Fruit fly (Drosophila melanogaster) whole organism, embryonic: ENCODE results near the gene CG10019.

Source experiments
- CG10321 ChIP-seq: fragments of 200-800 bp; sonication (Bioruptor generic); IDR thresholded peaks from 2 replicates; pipeline ENCODE4 v1.3.6; 2022; ENCODE audit warnings: missing biosample characterization, missing genetic modification characterization
- CG10431 ChIP-seq: fragments of 200-800 bp; sonication (Bioruptor generic); optimal IDR thresholded peaks from 3 replicates; lab custom pipeline; 2018; ENCODE audit warnings: missing biosample characterization, mild to moderate bottlenecking, missing genetic modification characterization
- CG10543 ChIP-seq: fragments of 200-800 bp; sonication (Bioruptor generic); optimal IDR thresholded peaks from 3 replicates; lab custom pipeline; 2017; ENCODE audit warnings: missing biosample characterization, mild to moderate bottlenecking, missing genetic modification characterization, moderate library complexity
- CG11093 ChIP-seq: fragments of 200-800 bp; sonication (Bioruptor generic); IDR thresholded peaks from 3 replicates; pipeline ENCODE4 v1.3.6; 2022; ENCODE audit warnings: missing biosample characterization, missing genetic modification characterization
- CG12071 ChIP-seq: fragments of 200-800 bp; sonication (Bioruptor generic); optimal IDR thresholded peaks from 3 replicates; lab custom pipeline; 2018; ENCODE audit warnings: missing biosample characterization, mild to moderate bottlenecking, missing genetic modification characterization
- CG1233 ChIP-seq: fragments of 200-800 bp; sonication (Bioruptor generic); optimal IDR thresholded peaks from 4 replicates; lab custom pipeline; 2018; ENCODE audit warnings: missing biosample characterization, mild to moderate bottlenecking, missing genetic modification characterization
- CG12391 ChIP-seq: fragments of 200-800 bp; sonication (Bioruptor generic); optimal IDR thresholded peaks from 3 replicates; lab custom pipeline; 2018; ENCODE audit warnings: missing biosample characterization, mild to moderate bottlenecking, missing genetic modification characterization, moderate library complexity
- CG12744 ChIP-seq: fragments of 200-800 bp; sonication (Bioruptor generic); optimal IDR thresholded peaks from 2 replicates; lab custom pipeline; 2016; ENCODE audit warnings: missing biosample characterization, missing genetic modification characterization
- CG12769 ChIP-seq: fragments of 200-800 bp; sonication (Bioruptor generic); optimal IDR thresholded peaks from 2 replicates; lab custom pipeline; 2019; ENCODE audit warnings: missing biosample characterization, mild to moderate bottlenecking, missing genetic modification characterization, moderate library complexity
- CG1529 ChIP-seq: fragments of 200-800 bp; sonication (Bioruptor generic); optimal IDR thresholded peaks from 3 replicates; lab custom pipeline; 2018; ENCODE audit warnings: missing biosample characterization, missing genetic modification characterization
- CG15514 ChIP-seq: fragments of 200-800 bp; sonication (Bioruptor generic); optimal IDR thresholded peaks from 3 replicates; lab custom pipeline; 2017; ENCODE audit warnings: missing biosample characterization, missing genetic modification characterization, mild to moderate bottlenecking, moderate library complexity, missing genetic modification reagents
- CG16813 ChIP-seq: fragments of 200-800 bp; sonication (Bioruptor generic); IDR thresholded peaks from 3 replicates; pipeline ENCODE4 v1.3.6; 2022; ENCODE audit warnings: missing biosample characterization, missing genetic modification characterization; ENCODE audit not compliant: partially characterized antibody
- CG17361 ChIP-seq: fragments of 200-800 bp; sonication (Bioruptor generic); IDR thresholded peaks from 3 replicates; pipeline ENCODE4 v1.3.6; 2022; ENCODE audit warnings: missing biosample characterization, missing genetic modification characterization
- CG2116 ChIP-seq: fragments of 200-800 bp; sonication (Bioruptor generic); optimal IDR thresholded peaks from 3 replicates; lab custom pipeline; 2018; ENCODE audit warnings: missing biosample characterization, mild to moderate bottlenecking, missing genetic modification characterization
- CG4282 ChIP-seq: fragments of 200-800 bp; sonication (Bioruptor generic); optimal IDR thresholded peaks from 2 replicates; lab custom pipeline; 2016; ENCODE audit warnings: missing biosample characterization, missing genetic modification characterization
- CG4328 ChIP-seq: fragments of 200-800 bp; sonication (Bioruptor generic); optimal IDR thresholded peaks from 3 replicates; lab custom pipeline; 2017; ENCODE audit warnings: missing biosample characterization, missing genetic modification reagents, missing genetic modification characterization
- CG5180 ChIP-seq: fragments of 200-800 bp; sonication (Bioruptor generic); optimal IDR thresholded peaks from 3 replicates; lab custom pipeline; 2017; ENCODE audit warnings: missing biosample characterization, missing genetic modification characterization, mild to moderate bottlenecking, moderate library complexity, missing genetic modification reagents
- CG6791 ChIP-seq: fragments of 200-800 bp; sonication (Bioruptor generic); IDR thresholded peaks from 3 replicates; pipeline ENCODE4 v1.3.6; 2022; ENCODE audit warnings: missing biosample characterization, missing genetic modification characterization; ENCODE audit not compliant: partially characterized antibody
- CG6813 ChIP-seq: fragments of 200-800 bp; sonication (Bioruptor generic); optimal IDR thresholded peaks from 2 replicates; lab custom pipeline; 2017; ENCODE audit warnings: missing biosample characterization, missing genetic modification characterization, mild to moderate bottlenecking, moderate library complexity, missing genetic modification reagents
- CoRest ChIP-seq: fragments of 200-800 bp; sonication (Bioruptor generic); optimal IDR thresholded peaks from 3 replicates; lab custom pipeline; 2018; ENCODE audit warnings: missing biosample characterization, mild to moderate bottlenecking, missing genetic modification characterization, moderate library complexity
- CrebB ChIP-seq: fragments of 200-800 bp; sonication (Bioruptor generic); optimal IDR thresholded peaks from 3 replicates; lab custom pipeline; 2018; ENCODE audit warnings: missing biosample characterization, mild to moderate bottlenecking, missing genetic modification characterization
- Deaf1 ChIP-seq: fragments of 200-800 bp; optimal IDR thresholded peaks from 3 replicates; lab custom pipeline; 2019; ENCODE audit warnings: missing biosample characterization, mild to moderate bottlenecking, missing genetic modification characterization, moderate library complexity
- Dll ChIP-seq: fragments of 200-800 bp; sonication (Bioruptor generic); IDR thresholded peaks from 4 replicates; pipeline ENCODE4 v1.3.6; 2022; ENCODE audit warnings: missing biosample characterization, missing genetic modification characterization; ENCODE audit not compliant: partially characterized antibody
- Fer3 ChIP-seq: fragments of 200-800 bp; sonication (Bioruptor generic); optimal IDR thresholded peaks from 2 replicates; lab custom pipeline; 2018; ENCODE audit warnings: missing biosample characterization, mild to moderate bottlenecking, missing genetic modification characterization, moderate library complexity
- H2.0 ChIP-seq: fragments of 200-800 bp; sonication (Bioruptor generic); IDR thresholded peaks from 2 replicates; pipeline ENCODE4 v1.3.6; 2022; ENCODE audit warnings: missing biosample characterization, missing genetic modification characterization
- HLH3B ChIP-seq: fragments of 200-800 bp; sonication (Bioruptor generic); IDR thresholded peaks from 2 replicates; pipeline ENCODE4 v1.3.6; 2022; ENCODE audit warnings: missing biosample characterization, missing genetic modification characterization
- HLH54F ChIP-seq: fragments of 200-800 bp; sonication (Bioruptor generic); optimal IDR thresholded peaks from 3 replicates; lab custom pipeline; 2016; ENCODE audit warnings: missing biosample characterization, missing genetic modification characterization
- Hr51 ChIP-seq, 2 experiments: fragments of 200-800 bp; sonication (Bioruptor generic); optimal IDR thresholded peaks; 2 replicates in 1 of 2; 3 replicates in 1 of 2; lab custom pipeline; 2016 to 2018; ENCODE audit warnings: missing biosample characterization in 2 of 2, missing genetic modification characterization in 2 of 2, mild to moderate bottlenecking in 1 of 2, moderate library complexity in 1 of 2
- MBD-R2 ChIP-seq: fragments of 200-800 bp; sonication (Bioruptor generic); IDR thresholded peaks from 2 replicates; pipeline ENCODE4 v1.3.6; 2022; ENCODE audit warnings: missing biosample characterization, missing genetic modification characterization
- Nf-YB ChIP-seq: fragments of 200-800 bp; sonication (Bioruptor generic); optimal IDR thresholded peaks from 3 replicates; lab custom pipeline; 2019; ENCODE audit warnings: missing biosample characterization, mild to moderate bottlenecking, missing genetic modification characterization, moderate library complexity
- Poxn ChIP-seq: fragments of 200-800 bp; sonication (Bioruptor generic); IDR thresholded peaks from 2 replicates; pipeline ENCODE4 v1.3.6; 2022; ENCODE audit warnings: missing biosample characterization, missing genetic modification characterization
- Sry-δ ChIP-seq: fragments of 200-800 bp; sonication (Bioruptor generic); optimal IDR thresholded peaks from 2 replicates; lab custom pipeline; 2016; ENCODE audit warnings: missing biosample characterization, missing genetic modification characterization
- az2 ChIP-seq: fragments of 200-800 bp; sonication (Bioruptor generic); optimal IDR thresholded peaks from 3 replicates; lab custom pipeline; 2016; ENCODE audit warnings: missing biosample characterization, missing genetic modification characterization
- chif ChIP-seq, 2 experiments: fragments of 200-800 bp; sonication (Bioruptor generic); optimal IDR thresholded peaks; 3 replicates each; lab custom pipeline; 2016; ENCODE audit warnings: missing biosample characterization in 2 of 2, missing genetic modification characterization in 2 of 2
- dan ChIP-seq: fragments of 200-800 bp; sonication (Bioruptor generic); IDR thresholded peaks from 2 replicates; pipeline ENCODE4 v1.3.6; 2022; ENCODE audit warnings: missing biosample characterization, missing genetic modification characterization
- danr ChIP-seq: fragments of 200-800 bp; sonication (Bioruptor generic); IDR thresholded peaks from 2 replicates; pipeline ENCODE4 v1.3.6; 2022; ENCODE audit warnings: missing biosample characterization, missing genetic modification characterization
- gsb ChIP-seq: fragments of 200-800 bp; sonication (Bioruptor generic); IDR thresholded peaks from 2 replicates; pipeline ENCODE4 v1.3.6; 2022; ENCODE audit warnings: missing biosample characterization, missing genetic modification characterization
- lilli ChIP-seq: fragments of 200-800 bp; sonication (Bioruptor generic); optimal IDR thresholded peaks from 3 replicates; lab custom pipeline; 2016; ENCODE audit warnings: missing biosample characterization, missing genetic modification characterization
- mld ChIP-seq: fragments of 200-800 bp; sonication (Bioruptor generic); IDR thresholded peaks from 3 replicates; pipeline ENCODE4 v1.3.6; 2022; ENCODE audit warnings: missing biosample characterization, missing genetic modification characterization; ENCODE audit not compliant: partially characterized antibody
- pan ChIP-seq, 4 experiments: fragments of >200 bp in 3 of 4; fragments of 200-800 bp in 1 of 4; sonication (Bioruptor generic) in 1 of 4; optimal IDR thresholded peaks in 3 of 4; IDR thresholded peaks in 1 of 4; 2 replicates each; pipeline versions ENCODE4 v1.3.6 to Lab custom; 2017 to 2022; ENCODE audit warnings: missing biosample characterization in 2 of 4, missing genetic modification characterization in 2 of 4, mixed read lengths in 1 of 4
- rib ChIP-seq: fragments of 200-800 bp; sonication (Bioruptor generic); IDR thresholded peaks from 2 replicates; pipeline ENCODE4 v1.3.6; 2022; ENCODE audit warnings: missing biosample characterization, missing genetic modification characterization
- scrt ChIP-seq: fragments of 200-800 bp; sonication (Bioruptor generic); optimal IDR thresholded peaks from 2 replicates; lab custom pipeline; 2018; ENCODE audit warnings: missing biosample characterization, mild to moderate bottlenecking, missing genetic modification characterization, moderate library complexity
- slou ChIP-seq: fragments of 200-800 bp; sonication (Bioruptor generic); optimal IDR thresholded peaks from 3 replicates; lab custom pipeline; 2016; ENCODE audit warnings: missing biosample characterization, missing genetic modification characterization
- so ChIP-seq: fragments of 200-800 bp; sonication (Bioruptor generic); IDR thresholded peaks from 3 replicates; pipeline ENCODE4 v1.3.6; 2022; ENCODE audit warnings: missing biosample characterization, missing genetic modification characterization
- stc ChIP-seq: fragments of 200-800 bp; sonication (Bioruptor generic); IDR thresholded peaks from 2 replicates; pipeline ENCODE4 v1.3.6; 2022; ENCODE audit warnings: missing biosample characterization, missing genetic modification characterization
- tio ChIP-seq: fragments of 200-800 bp; sonication (Bioruptor generic); optimal IDR thresholded peaks from 2 replicates; lab custom pipeline; 2017; ENCODE audit warnings: missing biosample characterization, missing genetic modification characterization, inconsistent platforms
- wor ChIP-seq: fragments of 200-800 bp; sonication (Bioruptor generic); IDR thresholded peaks from 2 replicates; pipeline ENCODE4 v1.3.6; 2022; ENCODE audit warnings: missing biosample characterization, missing genetic modification characterization
- yki ChIP-seq: fragments of >200 bp; optimal IDR thresholded peaks from 3 replicates; lab custom pipeline; 2018
- zfh1 ChIP-seq: fragments of 200-800 bp; sonication (Bioruptor generic); IDR thresholded peaks from 3 replicates; pipeline ENCODE4 v1.3.6; 2022; ENCODE audit warnings: missing biosample characterization, missing genetic modification characterization

Gene CG10019

DNA sequence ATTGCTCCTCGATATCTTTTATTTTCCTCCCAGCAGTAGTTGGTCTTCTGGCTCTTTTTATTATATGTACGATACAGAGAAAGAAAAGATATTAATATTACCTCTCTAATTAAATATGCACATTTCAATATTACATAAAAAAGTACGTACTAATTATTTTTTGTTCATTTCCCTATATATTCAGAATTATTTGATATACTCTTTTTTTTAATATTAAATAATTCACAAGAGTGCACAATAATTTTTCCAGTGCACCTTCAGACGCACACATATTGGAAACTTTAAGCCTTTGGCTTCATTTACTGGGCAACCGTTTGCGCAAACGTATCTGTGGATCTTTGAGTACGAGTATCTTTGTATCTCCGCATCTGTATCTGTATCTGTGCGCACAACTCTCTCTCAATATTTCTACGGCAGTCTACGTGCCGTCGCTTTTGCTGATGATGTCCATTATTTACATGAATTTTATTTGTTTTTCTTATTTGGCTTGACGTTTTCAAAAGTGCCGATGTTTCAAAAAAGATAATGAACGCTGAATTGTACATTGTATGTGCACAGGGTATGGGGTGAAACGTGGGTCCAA lies 46.4 kb downstream of the CG10019 start (continued):
- peak; percentile 74 for TF ChIP-seq Deaf1 (tag; lab: Kevin White, UChicago)
- TF ChIP-seq gsb (GFP tag; lab: Robert Waterston, UW) = no peak
- no peak for TF ChIP-seq CG6791 (GFP tag; lab: Robert Waterston, UW)
- TF ChIP-seq CG10321 = no peak
- TF ChIP-seq CG16813 = no peak
- TF ChIP-seq Hr51 (GFP tag; optimal IDR thresholded peaks at IDR 0.05; lab: Kevin White, UChicago) = peak; percentile 20 to 93
- TF ChIP-seq MBD-R2 = peak; percentile 57; the same call in 1 of the 2 replicates
- peak; percentile 84 for TF ChIP-seq tio (GFP tag; lab: Kevin White, UChicago)
- peak; percentile 66; the same call in 1 of the 2 replicates for TF ChIP-seq dan (GFP tag; lab: Robert Waterston, UW)
- TF ChIP-seq stc (GFP tag; lab: Robert Waterston, UW) = peak; percentile 90
- TF ChIP-seq az2 (GFP tag; lab: Kevin White, UChicago) = peak; percentile 84
- peak; percentile 64 for TF ChIP-seq CrebB
- TF ChIP-seq yki (lab: Kevin White, UChicago) = no peak
- peak; percentile 69 for TF ChIP-seq CG4328 (GFP tag; lab: Kevin White, UChicago)
- TF ChIP-seq Dll = no peak
- TF ChIP-seq HLH3B (GFP tag; lab: Robert Waterston, UW) = peak; percentile 88
- TF ChIP-seq H2.0 = peak; percentile 59
- peak; percentile 84 for TF ChIP-seq CG6813
- peak; percentile 33 for TF ChIP-seq lilli (GFP tag; lab: Kevin White, UChicago)
- no peak for TF ChIP-seq pan (optimal IDR thresholded peaks at IDR 0.05; lab: Kevin White, UChicago)
- TF ChIP-seq pan (GFP tag; optimal IDR thresholded peaks at IDR 0.05 in 1 of 2, IDR thresholded peaks at IDR 0.05 in 1 of 2) = peak in 1 of 2 experiments; percentile 85
- peak; percentile 77 for TF ChIP-seq CG5180 (GFP tag; lab: Kevin White, UChicago)
- TF ChIP-seq Poxn (GFP tag; lab: Robert Waterston, UW) = no peak
- TF ChIP-seq chif (GFP tag; optimal IDR thresholded peaks at IDR 0.05; lab: Kevin White, UChicago) = peak in 1 of 2 experiments; percentile 47
- TF ChIP-seq CG12744 (GFP tag; lab: Kevin White, UChicago) = no peak
- no peak for TF ChIP-seq CG12071 (GFP tag; lab: Kevin White, UChicago)
- peak; percentile 32 for TF ChIP-seq CG12769 (tag; lab: Kevin White, UChicago)
- peak; percentile 64 for TF ChIP-seq scrt
- peak; percentile 53 for TF ChIP-seq CG10431 (GFP tag; lab: Kevin White, UChicago)
- TF ChIP-seq wor (GFP tag; lab: Robert Waterston, UW) = peak; percentile 67
- TF ChIP-seq CG15514 (GFP tag; lab: Kevin White, UChicago) = peak; percentile 37
- peak; percentile 74 for TF ChIP-seq CG1529 (GFP tag; lab: Kevin White, UChicago)
- TF ChIP-seq CG11093 (GFP tag; lab: Robert Waterston, UW) = peak; percentile 73; the same call in 2 of the 3 replicates
- peak; percentile 90 for TF ChIP-seq CG17361 (GFP tag; lab: Robert Waterston, UW)
- peak; percentile 82; the same call in 2 of the 3 replicates for TF ChIP-seq so (GFP tag; lab: Robert Waterston, UW)
- TF ChIP-seq slou (GFP tag; lab: Kevin White, UChicago) = no peak
- TF ChIP-seq CG2116 (GFP tag; lab: Kevin White, UChicago) = peak; percentile 51
- peak; percentile 80 for TF ChIP-seq Nf-YB (GFP tag; lab: Kevin White, UChicago)
- TF ChIP-seq zfh1 (GFP tag; lab: Robert Waterston, UW) = peak; percentile 80
- peak; percentile 49 for TF ChIP-seq CG10543
- TF ChIP-seq mld (GFP tag; lab: Robert Waterston, UW) = no peak
- peak; percentile 94 for TF ChIP-seq CoRest (tag; lab: Kevin White, UChicago)
- TF ChIP-seq Fer3 (tag; lab: Kevin White, UChicago) = peak; percentile 79
- TF ChIP-seq CG1233 (GFP tag; lab: Kevin White, UChicago) = peak; percentile 82
- no peak for TF ChIP-seq CG4282
- TF ChIP-seq HLH54F = no peak
- no peak for TF ChIP-seq rib
- no peak for TF ChIP-seq danr (GFP tag; lab: Robert Waterston, UW)
- peak; percentile 96 for TF ChIP-seq CG12391 (tag; lab: Kevin White, UChicago)
- no peak for TF ChIP-seq Sry-δ
